Worm (Caenorhabditis elegans) whole organism, L1 larva: ENCODE data around the gene nos-1.

ENCODE experiments used
- aha-1 ChIP-seq: fragments of 150-350 bp; optimal IDR thresholded peaks from 2 replicates; lab custom pipeline; 2014; ENCODE audit warnings: missing biosample characterization, missing genetic modification characterization
- blmp-1 ChIP-seq: fragments of 150-350 bp; optimal IDR thresholded peaks from 2 replicates; lab custom pipeline; 2014; ENCODE audit warnings: missing biosample characterization, missing genetic modification characterization
- ets-5 ChIP-seq: fragments of 200-800 bp; sonication (Bioruptor generic); IDR thresholded peaks from 2 replicates; pipeline ENCODE4 v1.3.6; 2022; ENCODE audit warnings: missing genetic modification characterization, missing compliant biosample characterization
- lir-3 ChIP-seq: sonication (generic microtip); optimal IDR thresholded peaks from 2 replicates; lab custom pipeline; 2016; ENCODE audit warnings: mild to moderate bottlenecking, missing genetic modification characterization, moderate library complexity, missing compliant biosample characterization; ENCODE audit not compliant: poor library complexity
- nhr-77 ChIP-seq: fragments of 150-350 bp; optimal IDR thresholded peaks from 2 replicates; lab custom pipeline; 2014; ENCODE audit warnings: missing biosample characterization, missing genetic modification characterization

DNA sequence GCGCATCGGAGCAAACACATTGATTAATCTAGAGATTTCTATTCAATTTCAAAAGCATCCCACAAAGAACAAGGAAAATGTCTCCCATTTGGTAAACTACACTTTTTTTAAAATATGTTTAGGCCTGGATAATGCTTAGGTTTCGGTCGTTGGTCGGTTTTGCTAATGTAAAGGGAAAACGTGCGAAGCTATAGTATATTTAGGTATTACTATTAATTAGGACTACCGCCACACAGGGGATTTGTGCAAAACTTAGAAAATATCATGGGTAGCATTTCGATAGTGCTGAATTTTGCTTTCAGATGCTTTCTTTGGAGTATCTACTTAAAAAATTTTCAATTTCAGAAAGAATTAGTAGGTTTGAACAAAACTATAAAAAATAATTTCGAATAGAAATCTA lies 40.0 kb downstream of the nos-1 start:
- TF ChIP-seq aha-1 (tag; lab: Kevin White, UChicago) (no peak), nhr-77 (tag; lab: Kevin White, UChicago) (no peak), ets-5 (GFP tag; lab: Robert Waterston, UW) (no peak), lir-3 (tag; lab: Kevin White, UChicago) (no peak), blmp-1 (tag; lab: Kevin White, UChicago) (no peak)
